Fruit fly (Drosophila melanogaster) whole organism, embryonic: ENCODE data around the gene CG10164.

Experiments used
- Abd-B ChIP-seq: fragments of 200-800 bp; sonication (Bioruptor generic); optimal IDR thresholded peaks from 2 replicates; lab custom pipeline; 2018; ENCODE audit warnings: missing biosample characterization, mild to moderate bottlenecking, missing genetic modification characterization, moderate library complexity
- Aef1 ChIP-seq: fragments of 200-800 bp; sonication (Bioruptor generic); IDR thresholded peaks from 3 replicates; pipeline ENCODE4 v1.3.6; 2022; ENCODE audit warnings: missing biosample characterization, missing genetic modification characterization
- C15 ChIP-seq: fragments of 200-800 bp; sonication (Bioruptor generic); IDR thresholded peaks from 3 replicates; pipeline ENCODE4 v1.3.6; 2022; ENCODE audit warnings: missing biosample characterization, missing genetic modification characterization
- CG11695 ChIP-seq: fragments of 200-800 bp; sonication (Bioruptor generic); IDR thresholded peaks from 3 replicates; pipeline ENCODE4 v1.3.6; 2022; ENCODE audit warnings: missing biosample characterization, missing genetic modification characterization
- CG13287 ChIP-seq: fragments of 200-800 bp; sonication (Bioruptor generic); IDR thresholded peaks from 2 replicates; pipeline ENCODE4 v1.3.6; 2022; ENCODE audit warnings: missing biosample characterization, missing genetic modification characterization; ENCODE audit not compliant: partially characterized antibody
- CG15514 ChIP-seq: fragments of 200-800 bp; sonication (Bioruptor generic); optimal IDR thresholded peaks from 3 replicates; lab custom pipeline; 2017; ENCODE audit warnings: missing biosample characterization, missing genetic modification characterization, mild to moderate bottlenecking, moderate library complexity, missing genetic modification reagents
- CG1603 ChIP-seq: fragments of 200-800 bp; sonication (Bioruptor generic); optimal IDR thresholded peaks from 2 replicates; lab custom pipeline; 2019; ENCODE audit warnings: missing biosample characterization, mild to moderate bottlenecking, missing genetic modification characterization, moderate library complexity
- CG17385 ChIP-seq: fragments of 200-800 bp; sonication (Bioruptor generic); optimal IDR thresholded peaks from 3 replicates; lab custom pipeline; 2018; ENCODE audit warnings: missing biosample characterization, mild to moderate bottlenecking, missing genetic modification characterization
- CG17802 ChIP-seq: fragments of 200-800 bp; sonication (Bioruptor generic); optimal IDR thresholded peaks from 2 replicates; lab custom pipeline; 2018; ENCODE audit warnings: missing biosample characterization, mild to moderate bottlenecking, missing genetic modification characterization, moderate library complexity
- CG1832 ChIP-seq: fragments of 200-800 bp; sonication (Bioruptor generic); optimal IDR thresholded peaks from 2 replicates; lab custom pipeline; 2017; ENCODE audit warnings: missing biosample characterization, mild to moderate bottlenecking, missing genetic modification characterization, inconsistent platforms
- CG30431 ChIP-seq: fragments of 200-800 bp; sonication (Bioruptor generic); optimal IDR thresholded peaks from 2 replicates; lab custom pipeline; 2017; ENCODE audit warnings: missing biosample characterization, missing genetic modification characterization
- CG3163 ChIP-seq: fragments of 200-800 bp; sonication (Bioruptor generic); optimal IDR thresholded peaks from 3 replicates; lab custom pipeline; 2016; ENCODE audit warnings: missing biosample characterization, missing genetic modification characterization
- CG32532 ChIP-seq: fragments of 200-800 bp; sonication (Bioruptor generic); IDR thresholded peaks from 2 replicates; pipeline ENCODE4 v1.3.6; 2022; ENCODE audit warnings: missing biosample characterization, missing genetic modification characterization
- CG34224 ChIP-seq: fragments of 200-800 bp; sonication (Bioruptor generic); IDR thresholded peaks from 3 replicates; pipeline ENCODE4 v1.3.6; 2022; ENCODE audit warnings: missing biosample characterization, missing genetic modification characterization; ENCODE audit not compliant: partially characterized antibody
- CG34376 ChIP-seq: fragments of 200-800 bp; sonication (Bioruptor generic); optimal IDR thresholded peaks from 2 replicates; lab custom pipeline; 2018; ENCODE audit warnings: missing biosample characterization, mild to moderate bottlenecking, missing genetic modification characterization
- CG3847 ChIP-seq: fragments of 200-800 bp; sonication (Bioruptor generic); IDR thresholded peaks from 2 replicates; pipeline ENCODE4 v1.3.6; 2022; ENCODE audit warnings: missing biosample characterization, missing genetic modification characterization
- CG3995 ChIP-seq: fragments of 200-800 bp; sonication (Bioruptor generic); optimal IDR thresholded peaks from 3 replicates; lab custom pipeline; 2016; ENCODE audit warnings: missing biosample characterization, missing genetic modification characterization
- CG6791 ChIP-seq: fragments of 200-800 bp; sonication (Bioruptor generic); IDR thresholded peaks from 3 replicates; pipeline ENCODE4 v1.3.6; 2022; ENCODE audit warnings: missing biosample characterization, missing genetic modification characterization; ENCODE audit not compliant: partially characterized antibody
- CG7745 ChIP-seq: fragments of 200-800 bp; sonication (Bioruptor generic); optimal IDR thresholded peaks from 2 replicates; lab custom pipeline; 2018; ENCODE audit warnings: missing biosample characterization, mild to moderate bottlenecking, missing genetic modification characterization, moderate library complexity
- Chrac-16 ChIP-seq: fragments of 200-800 bp; sonication (Bioruptor generic); optimal IDR thresholded peaks from 3 replicates; lab custom pipeline; 2016; ENCODE audit warnings: missing biosample characterization, missing genetic modification characterization
- CrebB ChIP-seq: fragments of 200-800 bp; sonication (Bioruptor generic); optimal IDR thresholded peaks from 3 replicates; lab custom pipeline; 2018; ENCODE audit warnings: missing biosample characterization, mild to moderate bottlenecking, missing genetic modification characterization
- Dbx ChIP-seq: fragments of 200-800 bp; sonication (Bioruptor generic); IDR thresholded peaks from 3 replicates; pipeline ENCODE4 v1.3.6; 2022; ENCODE audit warnings: missing biosample characterization, missing genetic modification characterization
- Fer1 ChIP-seq: fragments of 200-800 bp; sonication (Bioruptor generic); optimal IDR thresholded peaks from 2 replicates; lab custom pipeline; 2017; ENCODE audit warnings: missing biosample characterization, mild to moderate bottlenecking, missing genetic modification characterization
- Jarid2 ChIP-seq: fragments of 200-800 bp; sonication (Bioruptor generic); optimal IDR thresholded peaks from 3 replicates; lab custom pipeline; 2017; ENCODE audit warnings: mild to moderate bottlenecking, missing biosample characterization, missing genetic modification reagents, missing genetic modification characterization
- Lhr ChIP-seq: fragments of 200-800 bp; sonication (Bioruptor generic); optimal IDR thresholded peaks from 3 replicates; lab custom pipeline; 2017; ENCODE audit warnings: mild to moderate bottlenecking, missing biosample characterization, missing genetic modification reagents, missing genetic modification characterization
- Meics ChIP-seq: fragments of 200-800 bp; sonication (Bioruptor generic); optimal IDR thresholded peaks from 2 replicates; lab custom pipeline; 2017; ENCODE audit warnings: missing biosample characterization, mild to moderate bottlenecking, missing genetic modification characterization
- Mrtf ChIP-seq: fragments of 200-800 bp; sonication (Bioruptor generic); IDR thresholded peaks from 3 replicates; pipeline ENCODE4 v1.3.6; 2022; ENCODE audit warnings: missing biosample characterization, missing genetic modification characterization
- Pdp1 ChIP-seq, 2 experiments: fragments of 200-800 bp; sonication (Bioruptor generic); optimal IDR thresholded peaks; 3 replicates each; lab custom pipeline; 2016; ENCODE audit warnings: missing biosample characterization in 2 of 2, missing genetic modification characterization in 2 of 2, mild to moderate bottlenecking in 1 of 2, moderate library complexity in 1 of 2
- Rfx ChIP-seq: fragments of 200-800 bp; sonication (Bioruptor generic); IDR thresholded peaks from 2 replicates; pipeline ENCODE4 v1.3.6; 2022; ENCODE audit warnings: missing biosample characterization, missing genetic modification characterization
- Six4 ChIP-seq: fragments of 200-800 bp; sonication (Bioruptor generic); optimal IDR thresholded peaks from 2 replicates; lab custom pipeline; 2016; ENCODE audit warnings: missing biosample characterization, missing genetic modification characterization
- Trl ChIP-seq, 3 experiments: fragments of >200 bp in 2 of 3; fragments of 200-800 bp in 1 of 3; sonication (Bioruptor generic) in 1 of 3; optimal IDR thresholded peaks; 2 replicates in 1 of 3; 3 replicates in 2 of 3; lab custom pipeline; 2016 to 2017; ENCODE audit warnings: missing biosample characterization in 1 of 3, missing genetic modification characterization in 1 of 3
- ap ChIP-seq: fragments of 200-800 bp; sonication (Bioruptor generic); IDR thresholded peaks from 2 replicates; pipeline ENCODE4 v1.3.6; 2022; ENCODE audit warnings: missing biosample characterization, missing genetic modification characterization
- br ChIP-seq: fragments of >200 bp; optimal IDR thresholded peaks from 2 replicates; lab custom pipeline; 2017
- cato ChIP-seq: fragments of 200-800 bp; sonication (Bioruptor generic); optimal IDR thresholded peaks from 2 replicates; lab custom pipeline; 2016; ENCODE audit warnings: missing biosample characterization, missing genetic modification characterization, borderline replicate concordance
- crp ChIP-seq, 2 experiments: fragments of 200-800 bp; sonication (Bioruptor generic); optimal IDR thresholded peaks; 2 replicates in 1 of 2; 3 replicates in 1 of 2; lab custom pipeline; 2017; ENCODE audit warnings: missing biosample characterization in 2 of 2, missing genetic modification characterization in 2 of 2, mild to moderate bottlenecking in 1 of 2, moderate library complexity in 1 of 2
- dati ChIP-seq: fragments of 200-800 bp; sonication (Bioruptor generic); IDR thresholded peaks from 2 replicates; pipeline ENCODE4 v1.3.6; 2022; ENCODE audit warnings: missing biosample characterization, missing genetic modification characterization
- dimm ChIP-seq: fragments of 200-800 bp; sonication (Bioruptor generic); IDR thresholded peaks from 2 replicates; pipeline ENCODE4 v1.3.6; 2022; ENCODE audit warnings: missing biosample characterization, missing genetic modification characterization
- ftz-f1 ChIP-seq: fragments of 200-800 bp; sonication (Bioruptor generic); optimal IDR thresholded peaks from 2 replicates; lab custom pipeline; 2016; ENCODE audit warnings: missing biosample characterization, missing genetic modification characterization
- h ChIP-seq: fragments of >200 bp; optimal IDR thresholded peaks from 2 replicates; lab custom pipeline; 2017
- hkb ChIP-seq, 2 experiments: fragments of 200-800 bp in 1 of 2; fragments of >200 bp in 1 of 2; sonication (Bioruptor generic) in 1 of 2; IDR thresholded peaks in 1 of 2; optimal IDR thresholded peaks in 1 of 2; 2 replicates each; pipeline versions ENCODE4 v1.3.6 to Lab custom; 2017 to 2022; ENCODE audit warnings: missing biosample characterization in 1 of 2, missing genetic modification characterization in 1 of 2
- mirr ChIP-seq: fragments of 200-800 bp; sonication (Bioruptor generic); optimal IDR thresholded peaks from 3 replicates; lab custom pipeline; 2018; ENCODE audit warnings: missing biosample characterization, mild to moderate bottlenecking, missing genetic modification characterization
- sens ChIP-seq: fragments of 200-800 bp; sonication (Bioruptor generic); peaks from one replicate; lab custom pipeline; 2016; ENCODE audit warnings: missing biosample characterization, missing genetic modification characterization
- seq ChIP-seq: fragments of 200-800 bp; sonication (Bioruptor generic); IDR thresholded peaks from 2 replicates; pipeline ENCODE4 v1.3.6; 2022; ENCODE audit warnings: missing biosample characterization, missing genetic modification characterization
- sisA ChIP-seq: fragments of 200-800 bp; sonication (Bioruptor generic); IDR thresholded peaks from 2 replicates; pipeline ENCODE4 v1.3.6; 2022; ENCODE audit warnings: missing biosample characterization, missing genetic modification characterization
- tin ChIP-seq: fragments of 200-800 bp; sonication (Bioruptor generic); optimal IDR thresholded peaks from 3 replicates; lab custom pipeline; 2016; ENCODE audit warnings: missing biosample characterization, missing genetic modification characterization
- twi ChIP-seq: fragments of 200-800 bp; optimal IDR thresholded peaks from 2 replicates; lab custom pipeline; 2019; ENCODE audit warnings: missing biosample characterization, mild to moderate bottlenecking, missing genetic modification characterization, moderate library complexity
- vnd ChIP-seq: fragments of 200-800 bp; sonication (Bioruptor generic); IDR thresholded peaks from 3 replicates; pipeline ENCODE4 v1.3.6; 2022; ENCODE audit warnings: missing biosample characterization, missing genetic modification characterization; ENCODE audit not compliant: partially characterized antibody
- vvl ChIP-seq: fragments of 200-800 bp; sonication (Bioruptor generic); IDR thresholded peaks from 2 replicates; pipeline ENCODE4 v1.3.6; 2022; ENCODE audit warnings: missing biosample characterization, missing genetic modification characterization

The CG10164 gene

DNA sequence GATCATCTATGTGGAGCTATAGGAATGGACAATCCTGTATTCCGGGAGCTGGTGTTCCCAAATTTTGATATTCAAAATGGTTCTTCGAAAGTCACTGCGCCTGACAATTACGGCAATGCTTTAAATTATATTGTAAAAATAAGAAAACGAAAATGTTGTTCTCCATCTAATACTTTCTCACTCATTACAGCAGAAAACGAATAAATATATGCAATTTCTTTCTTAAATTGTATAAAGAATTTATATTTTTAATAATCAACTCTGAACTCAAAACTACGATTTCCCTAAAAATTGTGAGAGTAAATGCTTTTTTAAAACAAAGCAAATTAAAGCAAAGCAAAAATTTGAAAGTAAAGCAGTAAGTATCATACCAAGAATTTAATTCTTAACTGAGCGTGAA lies at the start of gene CG10164:
Gene CG10164 (minus strand): TSS at position 101 of the 400 bp plus-strand sequence.
- TF ChIP-seq Aef1 (no peak), CG34224 (GFP tag; lab: Robert Waterston, UW) (no peak), Chrac-16 (GFP tag; lab: Kevin White, UChicago) (no peak), h (lab: Kevin White, UChicago) (no peak), CrebB (tag; lab: Kevin White, UChicago) (no peak), br (lab: Kevin White, UChicago) (no peak), sisA (GFP tag; lab: Robert Waterston, UW) (no peak), Dbx (GFP tag; lab: Robert Waterston, UW) (no peak), cato (GFP tag; lab: Kevin White, UChicago) (no peak), CG6791 (GFP tag; lab: Robert Waterston, UW) (no peak), CG1603 (no peak), ap (no peak), Abd-B (GFP tag; lab: Kevin White, UChicago) (no peak), Lhr (GFP tag; lab: Kevin White, UChicago) (no peak), CG7745 (tag; lab: Kevin White, UChicago) (no peak), Mrtf (GFP tag; lab: Robert Waterston, UW) (no peak), CG15514 (no peak), dimm (GFP tag; lab: Robert Waterston, UW) (no peak), tin (GFP tag; lab: Kevin White, UChicago) (no peak), Meics (GFP tag; lab: Kevin White, UChicago) (no peak)
- TF ChIP-seq, all 482 proteins: peak for 0

DNA sequence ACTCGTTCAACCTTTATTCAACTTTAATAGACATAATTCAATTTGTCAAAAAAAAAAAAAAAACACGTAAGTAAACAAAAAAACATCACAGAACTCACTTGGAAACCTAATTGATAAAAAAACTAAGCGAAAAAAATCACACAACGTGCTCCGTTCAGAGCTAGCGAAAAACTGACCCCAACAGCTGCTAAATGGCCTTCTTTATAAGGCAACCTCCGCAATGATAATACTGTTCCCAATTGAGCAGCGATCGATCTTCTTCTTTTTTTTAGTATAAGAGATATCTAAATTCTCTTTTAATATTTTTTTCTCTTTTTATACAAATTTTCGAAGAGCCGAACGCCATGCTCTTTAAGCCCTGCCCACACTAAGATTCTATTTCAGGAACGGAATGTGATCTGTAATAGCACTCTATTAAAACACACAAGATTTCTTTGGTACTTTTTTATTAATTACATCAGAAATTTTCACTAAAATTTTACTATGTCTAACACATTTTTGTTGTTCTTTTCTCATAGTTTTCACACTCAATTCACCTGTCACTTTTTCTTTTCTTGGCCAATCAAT lies 48.7 kb upstream of the CG10164 start, which contains the start of gene CG10184:
Gene CG10184 (minus strand): TSS at position 181 of the 567 bp plus-strand sequence.
- TF ChIP-seq CG17802 (peak; percentile 85), crp (GFP tag; optimal IDR thresholded peaks at IDR 0.05; lab: Kevin White, UChicago) (peak in 1 of 2 experiments; percentile 1), sens (GFP tag; lab: Kevin White, UChicago) (peak; percentile 56), CG3163 (GFP tag; lab: Kevin White, UChicago) (peak; percentile 84), CG17385 (GFP tag; lab: Kevin White, UChicago) (peak; percentile 25), Pdp1 (GFP tag; optimal IDR thresholded peaks at IDR 0.05; lab: Kevin White, UChicago) (peak in 1 of 2 experiments; percentile 49), CG11695 (no peak), dati (no peak), CG34376 (GFP tag; lab: Kevin White, UChicago) (peak; percentile 1), Jarid2 (peak; percentile 49), Trl (optimal IDR thresholded peaks at IDR 0.05; lab: Kevin White, UChicago) (peak; percentile 29 to 33), Trl (GFP tag; optimal IDR thresholded peaks at IDR 0.05; lab: Kevin White, UChicago) (no peak), CG3995 (GFP tag; lab: Kevin White, UChicago) (peak; percentile 33), Six4 (GFP tag; lab: Kevin White, UChicago) (no peak), ftz-f1 (peak; percentile 6), CG30431 (GFP tag; lab: Kevin White, UChicago) (no peak)

DNA sequence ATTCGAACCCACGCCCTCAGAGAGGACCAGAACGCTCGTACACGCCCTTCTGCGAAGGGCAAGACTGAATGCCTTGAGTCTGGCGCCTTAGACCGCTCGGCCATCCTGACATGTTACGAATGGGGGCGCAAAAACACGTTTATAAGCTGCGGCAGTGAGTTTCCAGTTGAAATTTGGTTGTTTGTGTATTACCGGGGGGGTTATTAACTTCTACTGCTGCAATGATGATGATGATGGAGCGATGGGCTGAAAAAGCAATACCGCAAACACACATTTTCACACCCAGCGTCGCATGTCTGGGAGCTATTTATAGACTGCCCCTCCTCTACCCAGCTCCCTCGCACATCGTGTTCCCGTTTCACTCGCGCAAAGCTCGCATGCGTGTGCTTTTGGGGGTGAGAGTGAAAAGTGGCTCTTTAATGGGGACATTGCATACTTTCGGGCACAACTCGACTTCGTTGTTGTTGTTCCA lies 44.6 kb upstream of the CG10164 start:
- no peak for TF ChIP-seq h (lab: Kevin White, UChicago)
- TF ChIP-seq Rfx (GFP tag; lab: Robert Waterston, UW): peak; percentile 31; the same call in 1 of the 2 replicates
- no peak for TF ChIP-seq CG3847 (GFP tag; lab: Robert Waterston, UW)
- TF ChIP-seq mirr (GFP tag; lab: Kevin White, UChicago): peak; percentile 44
- TF ChIP-seq C15 (GFP tag; lab: Robert Waterston, UW): no peak
- peak; percentile 34 for TF ChIP-seq CG1832
- no peak for TF ChIP-seq hkb (optimal IDR thresholded peaks at IDR 0.05; lab: Kevin White, UChicago)
- peak; percentile 34; the same call in 1 of the 2 replicates for TF ChIP-seq hkb (GFP tag; IDR thresholded peaks at IDR 0.05; lab: Robert Waterston, UW)
- TF ChIP-seq CG32532 (GFP tag; lab: Robert Waterston, UW): 0 out of 2 replicates have a peak, but pooled peaks have one; percentile 22
- TF ChIP-seq twi: no peak
- peak; percentile 46; the same call in 2 of the 3 replicates for TF ChIP-seq vnd
- peak; percentile 39; the same call in 1 of the 2 replicates for TF ChIP-seq vvl
- peak; percentile 65 for TF ChIP-seq CG13287 (GFP tag; lab: Robert Waterston, UW)
- TF ChIP-seq seq: no peak
- TF ChIP-seq Fer1: peak; percentile 52
- TF ChIP-seq CG34376 (GFP tag; lab: Kevin White, UChicago): peak; percentile 24
